Worm (Caenorhabditis elegans) whole organism, L3 larva: ENCODE data around the gene rpac-19.

Experiments
- R02D3.7 ChIP-seq: fragments of 150-350 bp; optimal IDR thresholded peaks from 2 replicates; lab custom pipeline; 2014; ENCODE audit warnings: missing biosample characterization, missing genetic modification characterization
- ZK546.5 ChIP-seq: sonication (generic microtip); optimal IDR thresholded peaks from 2 replicates; lab custom pipeline; 2017; ENCODE audit warnings: missing biosample characterization, missing genetic modification characterization
- aly-2 ChIP-seq: fragments of 150-350 bp; optimal IDR thresholded peaks from 2 replicates; lab custom pipeline; 2014; ENCODE audit warnings: missing biosample characterization, missing genetic modification characterization
- ama-1 ChIP-seq: fragments of 150-350 bp; optimal IDR thresholded peaks from 2 replicates; lab custom pipeline; 2018
- ceh-16 ChIP-seq: sonication (generic microtip); optimal IDR thresholded peaks from 2 replicates; lab custom pipeline; 2017; ENCODE audit warnings: missing biosample characterization, missing genetic modification characterization
- ceh-28 ChIP-seq: fragments of 150-350 bp; optimal IDR thresholded peaks from 2 replicates; lab custom pipeline; 2014; ENCODE audit warnings: missing biosample characterization, missing genetic modification reagents, missing genetic modification characterization
- ceh-82 ChIP-seq: fragments of 150-350 bp; optimal IDR thresholded peaks from 2 replicates; lab custom pipeline; 2014; ENCODE audit warnings: missing biosample characterization, missing genetic modification characterization
- ceh-9 ChIP-seq: sonication (generic microtip); optimal IDR thresholded peaks from 2 replicates; lab custom pipeline; 2018; ENCODE audit warnings: missing biosample characterization, missing genetic modification characterization
- egl-5 ChIP-seq: fragments of 150-350 bp; optimal IDR thresholded peaks from 2 replicates; lab custom pipeline; 2017; ENCODE audit warnings: missing biosample characterization, missing genetic modification reagents, missing genetic modification characterization, inconsistent platforms
- elt-1 ChIP-seq: fragments of 150-350 bp; optimal IDR thresholded peaks from 2 replicates; lab custom pipeline; 2014; ENCODE audit warnings: missing biosample characterization, missing genetic modification characterization
- elt-2 ChIP-seq: sonication (generic microtip); optimal IDR thresholded peaks from 2 replicates; lab custom pipeline; 2016; ENCODE audit warnings: missing genetic modification reagents, mild to moderate bottlenecking, missing genetic modification characterization, missing compliant biosample characterization
- elt-3 ChIP-seq, 3 experiments: fragments of 150-350 bp in 1 of 3; sonication (generic microtip) in 2 of 3; optimal IDR thresholded peaks; 2 replicates in 2 of 3; 4 replicates in 1 of 3; lab custom pipeline; 2014 to 2017; ENCODE audit warnings: missing biosample characterization in 3 of 3, missing genetic modification characterization in 3 of 3
- eor-1 ChIP-seq, 2 experiments: fragments of 150-350 bp; optimal IDR thresholded peaks; 2 replicates each; lab custom pipeline; 2014 to 2018; ENCODE audit warnings: missing biosample characterization in 2 of 2, missing genetic modification characterization in 2 of 2
- fkh-2 ChIP-seq: fragments of 150-350 bp; optimal IDR thresholded peaks from 2 replicates; lab custom pipeline; 2014; ENCODE audit warnings: missing biosample characterization, missing genetic modification reagents, missing genetic modification characterization
- fos-1 ChIP-seq: fragments of 150-350 bp; optimal IDR thresholded peaks from 2 replicates; lab custom pipeline; 2014; ENCODE audit warnings: missing biosample characterization, missing genetic modification characterization
- hmg-11 ChIP-seq: sonication (generic microtip); optimal IDR thresholded peaks from 2 replicates; lab custom pipeline; 2016; ENCODE audit warnings: missing genetic modification characterization, missing compliant biosample characterization
- jun-1 ChIP-seq: fragments of 150-350 bp; optimal IDR thresholded peaks from 2 replicates; lab custom pipeline; 2014; ENCODE audit warnings: missing biosample characterization, missing genetic modification reagents, missing genetic modification characterization
- lin-15B ChIP-seq: fragments of 150-350 bp; optimal IDR thresholded peaks from 2 replicates; lab custom pipeline; 2014; ENCODE audit warnings: missing biosample characterization, missing genetic modification characterization
- lsy-12 ChIP-seq: sonication (generic microtip); optimal IDR thresholded peaks from 2 replicates; lab custom pipeline; 2016; ENCODE audit warnings: mild to moderate bottlenecking, missing genetic modification characterization, missing compliant biosample characterization
- mdl-1 ChIP-seq: fragments of 150-350 bp; optimal IDR thresholded peaks from 2 replicates; lab custom pipeline; 2014; ENCODE audit warnings: missing biosample characterization, missing genetic modification characterization
- mml-1 ChIP-seq: fragments of 150-350 bp; sonication (generic microtip); optimal IDR thresholded peaks from 3 replicates; lab custom pipeline; 2014; ENCODE audit warnings: missing biosample characterization, missing genetic modification characterization
- nfya-1 ChIP-seq: sonication (generic microtip); optimal IDR thresholded peaks from 2 replicates; lab custom pipeline; 2017; ENCODE audit warnings: missing genetic modification characterization, mild to moderate bottlenecking, missing compliant biosample characterization, antibody characterized with exemption, moderate library complexity; ENCODE audit not compliant: insufficient read depth
- nhr-12 ChIP-seq: fragments of 150-350 bp; optimal IDR thresholded peaks from 2 replicates; lab custom pipeline; 2014; ENCODE audit warnings: missing biosample characterization, missing genetic modification characterization
- nhr-23 ChIP-seq: fragments of 150-350 bp; optimal IDR thresholded peaks from 2 replicates; lab custom pipeline; 2014; ENCODE audit warnings: missing biosample characterization, missing genetic modification reagents, missing genetic modification characterization
- nhr-237 ChIP-seq: fragments of 150-350 bp; optimal IDR thresholded peaks from 2 replicates; lab custom pipeline; 2014; ENCODE audit warnings: missing biosample characterization, missing genetic modification characterization
- nhr-25 ChIP-seq: sonication (generic microtip); optimal IDR thresholded peaks from 2 replicates; lab custom pipeline; 2017; ENCODE audit warnings: missing biosample characterization, missing genetic modification characterization
- nhr-28 ChIP-seq: fragments of 150-350 bp; optimal IDR thresholded peaks from 2 replicates; lab custom pipeline; 2014; ENCODE audit warnings: missing biosample characterization, missing genetic modification characterization
- nhr-43 ChIP-seq: sonication (generic microtip); optimal IDR thresholded peaks from 2 replicates; lab custom pipeline; 2016; ENCODE audit warnings: mild to moderate bottlenecking, missing genetic modification characterization, missing compliant biosample characterization; ENCODE audit not compliant: poor library complexity, severe bottlenecking
- nhr-67 ChIP-seq: fragments of 150-350 bp; optimal IDR thresholded peaks from 2 replicates; lab custom pipeline; 2014; ENCODE audit warnings: missing biosample characterization, missing genetic modification characterization
- nhr-76 ChIP-seq: fragments of 150-350 bp; sonication (generic microtip); optimal IDR thresholded peaks from 5 replicates; lab custom pipeline; 2014; ENCODE audit warnings: missing biosample characterization, missing genetic modification characterization
- nhr-77 ChIP-seq: fragments of 150-350 bp; optimal IDR thresholded peaks from 2 replicates; lab custom pipeline; 2014; ENCODE audit warnings: missing biosample characterization, missing genetic modification characterization
- pha-4 ChIP-seq: fragments of 150-350 bp; optimal IDR thresholded peaks from 2 replicates; lab custom pipeline; 2014; ENCODE audit warnings: missing biosample characterization, missing genetic modification reagents, missing genetic modification characterization
- pqm-1 ChIP-seq: fragments of 150-350 bp; optimal IDR thresholded peaks from 2 replicates; lab custom pipeline; 2017; ENCODE audit warnings: missing biosample characterization, missing genetic modification characterization, inconsistent platforms
- skn-1 ChIP-seq: fragments of 150-350 bp; optimal IDR thresholded peaks from 2 replicates; lab custom pipeline; 2014; ENCODE audit warnings: missing biosample characterization, missing genetic modification characterization
- snpc-4 ChIP-seq: fragments of 150-350 bp; optimal IDR thresholded peaks from 2 replicates; lab custom pipeline; 2014; ENCODE audit warnings: missing biosample characterization, missing genetic modification characterization
- tbx-2 ChIP-seq: sonication (generic microtip); optimal IDR thresholded peaks from 2 replicates; lab custom pipeline; 2016; ENCODE audit warnings: mild to moderate bottlenecking, missing genetic modification characterization, missing compliant biosample characterization
- unc-39 ChIP-seq: sonication (generic microtip); optimal IDR thresholded peaks from 4 replicates; lab custom pipeline; 2017; ENCODE audit warnings: missing biosample characterization, missing genetic modification characterization
- unc-62 ChIP-seq: fragments of 150-350 bp; sonication (generic microtip); optimal IDR thresholded peaks from 4 replicates; lab custom pipeline; 2014; ENCODE audit warnings: missing biosample characterization, missing genetic modification reagents, missing genetic modification characterization
- zag-1 ChIP-seq: fragments of 150-350 bp; optimal IDR thresholded peaks from 2 replicates; lab custom pipeline; 2014; ENCODE audit warnings: missing biosample characterization, missing genetic modification characterization
- ztf-4 ChIP-seq: fragments of 150-350 bp; optimal IDR thresholded peaks from 2 replicates; lab custom pipeline; 2014; ENCODE audit warnings: missing biosample characterization, missing genetic modification characterization

The rpac-19 gene

DNA sequence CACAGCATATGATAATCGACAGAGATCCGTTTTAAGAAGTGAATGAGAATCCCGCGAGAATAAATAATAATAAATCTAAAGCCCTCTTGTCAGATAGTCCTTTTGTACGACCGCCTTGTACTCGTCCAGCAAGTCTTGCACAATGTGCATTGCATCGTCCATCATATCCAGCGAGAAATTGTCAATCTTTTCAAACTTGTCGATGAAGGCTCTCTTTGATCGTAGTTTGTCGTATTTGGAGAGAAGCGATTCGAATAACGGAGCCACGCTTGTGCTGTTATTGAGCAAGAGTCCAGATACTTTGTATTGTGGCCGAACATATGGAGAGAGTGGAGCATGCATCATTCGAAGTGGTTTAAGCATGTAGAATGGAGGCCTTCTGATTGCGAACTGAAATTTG, 3.1 kb downstream of the rpac-19 start:
- no peak for TF ChIP-seq tbx-2 (tag; lab: Kevin White, UChicago)
- TF ChIP-seq ama-1 (lab: Kevin White, UChicago) = peak; percentile 56
- TF ChIP-seq ztf-4 = peak; percentile 43
- TF ChIP-seq lsy-12 = peak; percentile 13
- TF ChIP-seq jun-1 (tag; lab: Kevin White, UChicago) = no peak
- TF ChIP-seq ceh-9 (tag; lab: Kevin White, UChicago) = no peak
- TF ChIP-seq nhr-23 (tag; lab: Kevin White, UChicago) = no peak

DNA sequence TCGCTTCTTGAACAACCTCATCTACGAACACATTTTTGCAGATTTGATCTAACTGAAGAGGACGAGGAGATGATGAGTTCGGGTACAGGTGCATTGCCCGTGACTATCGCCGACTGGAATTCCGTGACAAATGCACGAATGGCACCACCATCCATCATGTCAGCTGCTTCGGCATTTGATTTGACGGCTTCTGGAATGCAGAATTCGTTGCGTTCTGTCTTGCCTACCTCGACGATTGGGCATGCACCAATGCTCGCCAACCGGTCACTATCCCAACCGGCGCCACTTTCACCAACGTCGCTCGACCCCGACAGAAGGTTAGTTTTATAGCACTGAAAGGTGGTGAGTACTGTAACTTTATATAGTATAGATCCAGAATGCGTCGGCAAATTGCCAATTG, 6.2 kb downstream of the rpac-19 start:
- no peak for TF ChIP-seq ceh-16
- no peak for TF ChIP-seq hmg-11 (tag; lab: Kevin White, UChicago)
- TF ChIP-seq nfya-1 (tag; lab: Kevin White, UChicago) = no peak
- TF ChIP-seq skn-1 (tag; lab: Kevin White, UChicago) = no peak
- no peak for TF ChIP-seq zag-1
- no peak for TF ChIP-seq lin-15B (tag; lab: Kevin White, UChicago)
- TF ChIP-seq unc-62 (GFP tag; lab: Kevin White, UChicago) = no peak
- TF ChIP-seq nhr-76 (tag; lab: Kevin White, UChicago) = no peak
- TF ChIP-seq egl-5 (tag; lab: Kevin White, UChicago) = no peak
- no peak for TF ChIP-seq nhr-12
- no peak for TF ChIP-seq nhr-25 (tag; lab: Kevin White, UChicago)
- no peak for TF ChIP-seq nhr-28 (tag; lab: Kevin White, UChicago)
- TF ChIP-seq unc-39 = no peak
- TF ChIP-seq mml-1 (tag; lab: Kevin White, UChicago) = no peak
- TF ChIP-seq R02D3.7 = no peak

DNA sequence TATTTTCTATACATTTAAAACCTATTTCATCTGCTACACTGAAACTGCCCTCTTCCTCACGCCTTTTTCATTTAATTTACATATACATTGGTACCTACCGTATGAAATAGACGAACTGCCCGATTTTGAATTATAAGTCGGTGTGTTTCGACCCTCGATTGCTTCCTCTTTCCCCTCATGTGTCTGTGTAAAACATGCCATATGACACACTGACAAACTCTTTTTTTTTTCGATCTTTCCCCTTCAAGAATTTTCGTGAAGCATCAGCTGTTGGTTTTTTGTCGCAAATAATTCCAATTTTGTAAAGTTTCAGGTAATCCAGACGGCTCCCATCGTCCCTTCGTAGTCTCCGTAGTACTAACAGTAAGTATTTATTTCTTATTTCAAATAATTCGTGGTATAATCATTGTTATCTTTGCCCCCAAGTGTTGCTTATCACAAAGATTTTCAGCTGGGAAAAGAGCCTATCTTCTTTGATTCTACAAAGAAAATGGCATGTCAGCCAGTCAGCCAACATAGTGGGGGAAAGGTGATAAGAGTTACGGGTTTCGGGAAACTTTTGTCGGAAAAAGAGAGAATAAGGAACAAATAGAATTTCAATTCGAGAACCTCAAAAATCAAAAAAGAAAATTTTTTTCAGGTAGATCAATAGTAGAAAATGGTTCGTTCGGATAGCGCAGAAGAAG, 7.7 kb downstream of the rpac-19 start:
- TF ChIP-seq ceh-16 (no peak), elt-3 (tag; optimal IDR thresholded peaks at IDR 0.05; lab: Kevin White, UChicago) (no peak), elt-2 (tag; lab: Kevin White, UChicago) (peak; percentile 91), fkh-2 (tag; lab: Kevin White, UChicago) (no peak), ama-1 (lab: Kevin White, UChicago) (peak; percentile 54), jun-1 (tag; lab: Kevin White, UChicago) (no peak), pha-4 (tag; lab: Kevin White, UChicago) (peak; percentile 23), pqm-1 (peak; percentile 63)

DNA sequence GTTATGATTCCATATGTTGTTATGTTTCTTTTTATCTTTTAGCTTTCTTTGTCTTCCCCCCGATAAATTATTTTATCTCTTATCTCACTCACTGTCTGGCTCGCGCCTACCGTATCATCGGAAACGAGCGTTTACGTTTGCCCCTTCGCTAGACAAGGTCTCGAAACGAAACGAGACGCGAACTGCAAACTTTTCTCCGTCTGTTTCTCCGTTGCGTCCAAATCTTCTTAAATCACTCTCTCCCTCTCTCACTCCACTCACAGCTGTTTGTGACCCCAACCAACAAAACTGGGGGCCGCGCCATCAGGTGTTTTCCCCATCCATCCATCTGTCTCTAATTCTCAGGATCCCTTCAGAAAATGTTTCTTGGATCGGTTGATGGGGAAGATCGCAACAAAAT, 9.5 kb downstream of the rpac-19 start:
- TF ChIP-seq pqm-1 = peak; percentile 46
- peak; percentile 39 for TF ChIP-seq pha-4 (tag; lab: Kevin White, UChicago)
- TF ChIP-seq nhr-25 (tag; lab: Kevin White, UChicago) = peak; percentile 17
- no peak for TF ChIP-seq ztf-4
- TF ChIP-seq lin-15B (tag; lab: Kevin White, UChicago) = peak; percentile 6
- peak; percentile 34 for TF ChIP-seq ama-1 (lab: Kevin White, UChicago)
- peak; percentile 40 for TF ChIP-seq nhr-23 (tag; lab: Kevin White, UChicago)
- peak; percentile 50 for TF ChIP-seq nfya-1 (tag; lab: Kevin White, UChicago)
- peak; percentile 71 for TF ChIP-seq elt-2 (tag; lab: Kevin White, UChicago)
- no peak for TF ChIP-seq ZK546.5

DNA sequence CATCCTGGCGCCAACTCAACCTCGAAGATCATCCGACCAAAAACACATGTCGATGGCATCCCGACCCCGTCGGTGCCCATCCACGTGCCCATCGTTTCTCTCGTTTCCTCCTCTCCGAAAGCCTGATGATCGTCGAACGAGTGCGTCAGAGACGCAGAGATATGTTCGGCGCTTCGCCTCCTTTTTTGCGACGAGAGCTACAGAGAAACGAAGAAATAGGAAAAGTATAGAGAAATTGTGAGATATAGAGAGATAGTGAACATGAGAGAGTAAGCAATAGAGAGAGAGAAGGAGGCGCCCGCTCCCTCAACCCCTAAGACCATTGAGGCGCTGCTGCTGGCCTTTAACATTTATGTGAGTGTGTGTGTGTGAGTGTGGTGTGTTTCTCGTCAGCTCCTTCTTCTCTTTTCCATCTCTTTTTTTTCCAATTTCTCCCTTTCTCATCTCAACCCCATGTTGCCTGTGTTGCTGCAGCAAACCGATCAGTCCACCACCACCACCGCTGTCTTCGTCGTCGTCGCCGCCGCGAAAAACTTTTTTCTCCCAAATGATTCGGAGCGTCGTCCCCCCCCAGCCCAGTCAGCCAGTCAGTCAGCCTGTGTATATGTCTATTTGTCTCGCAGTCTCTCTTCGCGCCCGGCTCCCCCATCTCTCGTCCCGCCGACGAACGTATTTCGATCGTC, 10.5 kb downstream of the rpac-19 start, which contains the start of gene hlh-11:
TSS of gene hlh-11 (plus strand) at position 633 of the 683 bp plus-strand sequence.
- TF ChIP-seq nhr-77 (tag; lab: Kevin White, UChicago) = peak; percentile 22
- TF ChIP-seq aly-2 = no peak
- TF ChIP-seq snpc-4 (tag; lab: Kevin White, UChicago) = peak; percentile 37
- TF ChIP-seq pqm-1 = peak; percentile 61
- TF ChIP-seq fos-1 (tag; lab: Kevin White, UChicago) = peak; percentile 85
- TF ChIP-seq nhr-23 (tag; lab: Kevin White, UChicago) = peak; percentile 80
- TF ChIP-seq ztf-4 = peak; percentile 52
- TF ChIP-seq lin-15B (tag; lab: Kevin White, UChicago) = peak; percentile 61
- TF ChIP-seq ceh-28 = peak; percentile 83
- no peak for TF ChIP-seq nhr-67 (tag; lab: Kevin White, UChicago)
- TF ChIP-seq elt-3 (tag; optimal IDR thresholded peaks at IDR 0.05; lab: Kevin White, UChicago) = peak in 2 of 3 experiments; percentile 47 to 64
- peak; percentile 75 for TF ChIP-seq ceh-82 (tag; lab: Kevin White, UChicago)
- TF ChIP-seq mml-1 (tag; lab: Kevin White, UChicago) = peak; percentile 21
- no peak for TF ChIP-seq ZK546.5
- no peak for TF ChIP-seq ceh-9 (tag; lab: Kevin White, UChicago)
- no peak for TF ChIP-seq nhr-28 (tag; lab: Kevin White, UChicago)
- TF ChIP-seq mdl-1 (tag; lab: Kevin White, UChicago) = peak; percentile 97
- TF ChIP-seq nhr-12 = no peak
- TF ChIP-seq elt-2 (tag; lab: Kevin White, UChicago) = peak; percentile 87
- no peak for TF ChIP-seq nhr-237 (tag; lab: Kevin White, UChicago)
- TF ChIP-seq ceh-16 = no peak
- no peak for TF ChIP-seq elt-1
- TF ChIP-seq egl-5 (tag; lab: Kevin White, UChicago) = peak; percentile 62
- TF ChIP-seq lsy-12 = peak; percentile 72
- peak; percentile 10 for TF ChIP-seq zag-1
- no peak for TF ChIP-seq fkh-2 (tag; lab: Kevin White, UChicago)
- TF ChIP-seq eor-1 (tag; optimal IDR thresholded peaks at IDR 0.05; lab: Kevin White, UChicago) = no peak
- peak; percentile 96 for TF ChIP-seq nhr-43 (tag; lab: Kevin White, UChicago)
- no peak for TF ChIP-seq nhr-76 (tag; lab: Kevin White, UChicago)
